Worm (Caenorhabditis elegans) whole organism, mixed stage, embryonic: ENCODE data around the gene fshr-1.

Experiments
- M03D4.4 ChIP-seq: sonication (generic microtip); optimal IDR thresholded peaks from 2 replicates; lab custom pipeline; 2017; ENCODE audit warnings: mild to moderate bottlenecking, missing genetic modification characterization, missing compliant biosample characterization
- bed-3 ChIP-seq: fragments of 200-800 bp; sonication (Bioruptor generic); optimal IDR thresholded peaks from 3 replicates; lab custom pipeline; 2018; ENCODE audit warnings: mild to moderate bottlenecking, missing genetic modification characterization, moderate library complexity, missing compliant biosample characterization
- blmp-1 ChIP-seq: fragments of 150-350 bp; optimal IDR thresholded peaks from 2 replicates; lab custom pipeline; 2014; ENCODE audit warnings: missing biosample characterization, missing genetic modification characterization
- ceh-39 ChIP-seq: fragments of 150-350 bp; optimal IDR thresholded peaks from 2 replicates; lab custom pipeline; 2014; ENCODE audit warnings: missing biosample characterization, missing genetic modification characterization
- ceh-43 ChIP-seq: fragments of 200-800 bp; sonication (Bioruptor generic); optimal IDR thresholded peaks from 2 replicates; lab custom pipeline; 2018; ENCODE audit warnings: mild to moderate bottlenecking, missing genetic modification characterization, moderate library complexity, missing compliant biosample characterization
- ceh-83 ChIP-seq: fragments of 200-800 bp; sonication (Bioruptor generic); optimal IDR thresholded peaks from 2 replicates; lab custom pipeline; 2018; ENCODE audit warnings: mild to moderate bottlenecking, missing genetic modification characterization, missing compliant biosample characterization
- ces-1 ChIP-seq: fragments of 150-350 bp; optimal IDR thresholded peaks from 2 replicates; lab custom pipeline; 2014; ENCODE audit warnings: missing biosample characterization, missing genetic modification reagents, missing genetic modification characterization
- cnd-1 ChIP-seq: fragments of 200-800 bp; sonication (Bioruptor generic); optimal IDR thresholded peaks from 2 replicates; lab custom pipeline; 2018; ENCODE audit warnings: mild to moderate bottlenecking, missing genetic modification characterization, missing compliant biosample characterization
- drap-1 ChIP-seq: fragments of 200-800 bp; sonication (Bioruptor generic); optimal IDR thresholded peaks from 3 replicates; lab custom pipeline; 2018; ENCODE audit warnings: mild to moderate bottlenecking, missing genetic modification characterization, missing compliant biosample characterization
- elt-1 ChIP-seq: sonication (generic microtip); optimal IDR thresholded peaks from 2 replicates; lab custom pipeline; 2017; ENCODE audit warnings: missing genetic modification characterization, mild to moderate bottlenecking, missing compliant biosample characterization, antibody characterized with exemption, moderate library complexity, borderline replicate concordance; ENCODE audit not compliant: insufficient read depth
- elt-3 ChIP-seq: fragments of 150-350 bp; optimal IDR thresholded peaks from 2 replicates; lab custom pipeline; 2014; ENCODE audit warnings: missing biosample characterization, missing genetic modification characterization
- flh-1 ChIP-seq: fragments of 200-800 bp; sonication (Bioruptor generic); optimal IDR thresholded peaks from 2 replicates; lab custom pipeline; 2018; ENCODE audit warnings: mild to moderate bottlenecking, missing genetic modification characterization, moderate library complexity, missing compliant biosample characterization
- ham-2 ChIP-seq: fragments of 200-800 bp; sonication (Bioruptor generic); optimal IDR thresholded peaks from 2 replicates; lab custom pipeline; 2018; ENCODE audit warnings: mild to moderate bottlenecking, missing genetic modification characterization, missing compliant biosample characterization
- hlh-1 ChIP-seq: fragments of 150-350 bp; optimal IDR thresholded peaks from 2 replicates; lab custom pipeline; 2014; ENCODE audit warnings: missing biosample characterization, missing genetic modification reagents, missing genetic modification characterization
- lin-13 ChIP-seq: fragments of 150-350 bp; optimal IDR thresholded peaks from 2 replicates; lab custom pipeline; 2014; ENCODE audit warnings: missing biosample characterization, missing genetic modification characterization
- lin-32 ChIP-seq: fragments of 200-800 bp; sonication (Bioruptor generic); optimal IDR thresholded peaks from 2 replicates; lab custom pipeline; 2018; ENCODE audit warnings: mild to moderate bottlenecking, missing genetic modification characterization, missing compliant biosample characterization
- lsy-2 ChIP-seq: fragments of 150-350 bp; optimal IDR thresholded peaks from 2 replicates; lab custom pipeline; 2014; ENCODE audit warnings: missing biosample characterization, missing genetic modification characterization
- mab-5 ChIP-seq: fragments of 150-350 bp; optimal IDR thresholded peaks from 2 replicates; lab custom pipeline; 2014; ENCODE audit warnings: missing biosample characterization, missing genetic modification characterization
- mep-1 ChIP-seq: fragments of 150-350 bp; optimal IDR thresholded peaks from 2 replicates; lab custom pipeline; 2017; ENCODE audit warnings: missing biosample characterization, missing genetic modification reagents, missing genetic modification characterization, inconsistent platforms
- mls-2 ChIP-seq: sonication (generic microtip); optimal IDR thresholded peaks from 2 replicates; lab custom pipeline; 2016; ENCODE audit warnings: mild to moderate bottlenecking, missing genetic modification characterization, moderate library complexity, missing compliant biosample characterization
- nhr-12 ChIP-seq: fragments of 150-350 bp; optimal IDR thresholded peaks from 2 replicates; lab custom pipeline; 2014; ENCODE audit warnings: missing biosample characterization, missing genetic modification characterization
- nhr-2 ChIP-seq: fragments of 150-350 bp; optimal IDR thresholded peaks from 2 replicates; lab custom pipeline; 2014; ENCODE audit warnings: missing biosample characterization, missing genetic modification characterization
- nhr-237 ChIP-seq: fragments of 150-350 bp; optimal IDR thresholded peaks from 2 replicates; lab custom pipeline; 2014; ENCODE audit warnings: missing biosample characterization, missing genetic modification characterization
- nhr-28 ChIP-seq: fragments of 150-350 bp; optimal IDR thresholded peaks from 2 replicates; lab custom pipeline; 2014; ENCODE audit warnings: missing biosample characterization, missing genetic modification characterization
- nhr-76 ChIP-seq: sonication (generic microtip); optimal IDR thresholded peaks from 2 replicates; lab custom pipeline; 2017; ENCODE audit warnings: missing biosample characterization, missing genetic modification characterization
- pha-4 ChIP-seq: fragments of 150-350 bp; optimal IDR thresholded peaks from 2 replicates; lab custom pipeline; 2018; ENCODE audit warnings: missing biosample characterization, missing genetic modification reagents, missing genetic modification characterization
- sem-2 ChIP-seq: fragments of 200-800 bp; sonication (Bioruptor generic); optimal IDR thresholded peaks from 2 replicates; lab custom pipeline; 2018; ENCODE audit warnings: mild to moderate bottlenecking, missing genetic modification characterization, missing compliant biosample characterization
- sptf-1 ChIP-seq: sonication (generic microtip); optimal IDR thresholded peaks from 2 replicates; lab custom pipeline; 2017; ENCODE audit warnings: mild to moderate bottlenecking, missing genetic modification characterization, moderate library complexity, missing compliant biosample characterization
- unc-120 ChIP-seq: sonication (generic microtip); optimal IDR thresholded peaks from 2 replicates; lab custom pipeline; 2017; ENCODE audit warnings: missing genetic modification characterization, missing compliant biosample characterization; ENCODE audit not compliant: poor library complexity, severe bottlenecking
- unc-39 ChIP-seq: fragments of 150-350 bp; optimal IDR thresholded peaks from 2 replicates; lab custom pipeline; 2014; ENCODE audit warnings: missing biosample characterization, missing genetic modification characterization
- zip-8 ChIP-seq: fragments of 150-350 bp; optimal IDR thresholded peaks from 2 replicates; lab custom pipeline; 2014; ENCODE audit warnings: missing biosample characterization, missing genetic modification characterization
- ztf-11 ChIP-seq: fragments of 150-350 bp; optimal IDR thresholded peaks from 2 replicates; lab custom pipeline; 2014; ENCODE audit warnings: missing biosample characterization, missing genetic modification characterization

Gene fshr-1

DNA sequence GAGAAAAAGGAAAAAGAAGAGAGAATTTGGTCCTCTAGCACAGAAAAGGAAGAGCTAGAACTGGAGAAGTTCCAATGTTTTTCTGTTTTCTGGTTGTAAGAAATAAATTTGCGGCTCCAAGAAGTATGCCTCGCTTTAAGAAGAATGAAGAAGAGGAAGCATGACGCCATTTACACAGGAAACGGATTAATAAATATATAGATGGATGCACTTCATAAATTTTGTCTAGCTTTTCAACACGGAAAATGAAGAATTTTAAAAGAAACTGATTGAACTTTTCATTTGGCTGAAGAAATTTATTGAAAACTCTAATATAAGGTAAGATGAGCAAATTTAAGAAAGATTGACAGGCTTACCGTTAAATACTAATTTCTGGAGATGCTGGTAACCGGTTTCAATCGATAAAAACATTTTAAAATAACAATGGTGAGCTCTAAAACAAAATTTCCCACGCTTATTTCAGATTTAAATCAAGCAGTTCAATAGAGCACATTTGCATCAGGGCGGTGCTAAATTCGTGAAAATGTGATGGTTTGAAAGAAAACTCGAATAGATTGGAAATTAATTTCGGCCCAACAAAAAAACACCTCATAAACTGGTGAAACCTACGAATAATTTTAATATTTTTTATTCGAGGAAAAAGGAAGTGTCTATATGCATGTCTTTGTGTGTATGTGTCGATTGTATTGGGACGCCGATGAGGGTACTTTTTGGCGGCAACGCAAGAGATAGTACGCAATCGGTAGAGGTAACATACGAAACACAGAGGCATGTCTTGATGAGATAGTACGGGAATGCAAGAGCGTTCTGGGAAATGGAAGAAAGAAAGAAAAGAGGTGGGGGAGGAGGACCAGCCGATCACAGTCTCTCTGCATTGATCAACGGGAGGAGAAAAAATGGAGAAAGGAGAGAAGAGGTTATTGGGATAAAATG lies 33.5 kb upstream of the fshr-1 start:
- peak; percentile 26 for TF ChIP-seq ces-1 (GFP tag; lab: Kevin White, UChicago)
- TF ChIP-seq ceh-39 (tag; lab: Kevin White, UChicago) = peak; percentile 49
- no peak for TF ChIP-seq ceh-43 (GFP tag; lab: Kevin White, UChicago)
- no peak for TF ChIP-seq zip-8 (tag; lab: Kevin White, UChicago)
- TF ChIP-seq mep-1 (tag; lab: Kevin White, UChicago) = peak; percentile 2
- TF ChIP-seq nhr-12 = no peak
- peak; percentile 19 for TF ChIP-seq M03D4.4 (tag; lab: Kevin White, UChicago)
- TF ChIP-seq lsy-2 (tag; lab: Kevin White, UChicago) = peak; percentile 19
- peak; percentile 12 for TF ChIP-seq mls-2

DNA sequence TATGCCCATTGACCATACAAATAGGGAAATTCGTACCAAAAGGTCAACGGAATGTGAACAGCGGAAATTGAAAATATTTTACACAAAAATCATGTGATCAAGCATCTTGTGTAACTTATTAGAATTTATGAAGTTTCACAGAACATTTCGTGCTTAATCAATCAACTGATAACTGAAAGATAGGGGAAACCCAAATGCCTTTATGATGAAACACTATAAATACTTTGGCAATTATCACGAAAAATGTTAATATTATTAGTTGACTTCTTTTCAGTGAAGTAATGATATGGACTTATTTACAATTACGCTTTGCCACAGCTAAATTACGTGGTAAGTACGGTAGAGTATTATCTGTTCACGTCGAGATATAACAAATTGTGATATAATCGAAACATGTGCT lies 32.7 kb upstream of the fshr-1 start:
- TF ChIP-seq blmp-1 (no peak), ceh-43 (GFP tag; lab: Kevin White, UChicago) (no peak), mep-1 (tag; lab: Kevin White, UChicago) (no peak), nhr-237 (tag; lab: Kevin White, UChicago) (no peak), nhr-76 (tag; lab: Kevin White, UChicago) (no peak), flh-1 (GFP tag; lab: Kevin White, UChicago) (no peak), sptf-1 (tag; lab: Kevin White, UChicago) (no peak), pha-4 (tag; lab: Kevin White, UChicago) (no peak), lin-13 (tag; lab: Kevin White, UChicago) (no peak), ztf-11 (no peak), hlh-1 (tag; lab: Kevin White, UChicago) (no peak), nhr-28 (no peak), drap-1 (GFP tag; lab: Kevin White, UChicago) (no peak)

DNA sequence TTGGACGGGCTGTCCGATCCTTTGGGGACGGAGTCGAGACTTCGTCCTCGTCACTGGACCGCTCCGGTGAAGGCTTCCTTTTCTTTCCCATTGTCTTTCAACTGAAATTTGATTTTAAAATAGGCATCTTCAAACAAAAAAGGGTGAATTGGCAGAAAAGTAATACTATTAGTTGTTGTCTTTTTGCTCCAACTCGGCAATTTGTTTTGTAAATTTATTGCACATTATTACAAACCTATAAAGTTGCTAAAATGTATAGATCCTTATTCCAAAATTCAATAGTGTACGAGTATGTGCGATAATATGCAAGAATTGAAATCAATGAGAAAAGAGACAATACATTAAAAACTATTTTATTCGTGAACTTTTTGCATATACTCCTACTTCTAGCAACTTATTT lies 29.8 kb upstream of the fshr-1 start, which contains the start of gene lsy-12:
lsy-12 (minus strand) TSS at position 101 of the 400 bp plus-strand sequence.
- no peak for TF ChIP-seq nhr-12
- no peak for TF ChIP-seq elt-1 (tag; lab: Kevin White, UChicago)
- no peak for TF ChIP-seq drap-1 (GFP tag; lab: Kevin White, UChicago)
- no peak for TF ChIP-seq unc-120 (tag; lab: Kevin White, UChicago)
- no peak for TF ChIP-seq elt-3
- TF ChIP-seq mab-5 (tag; lab: Kevin White, UChicago) = no peak
- TF ChIP-seq mls-2 = no peak
- no peak for TF ChIP-seq lin-32
- no peak for TF ChIP-seq bed-3
- no peak for TF ChIP-seq lsy-2 (tag; lab: Kevin White, UChicago)
- TF ChIP-seq flh-1 (GFP tag; lab: Kevin White, UChicago) = no peak
- TF ChIP-seq sem-2 (GFP tag; lab: Kevin White, UChicago) = no peak
- TF ChIP-seq ztf-11 = no peak
- TF ChIP-seq ham-2 = no peak

DNA sequence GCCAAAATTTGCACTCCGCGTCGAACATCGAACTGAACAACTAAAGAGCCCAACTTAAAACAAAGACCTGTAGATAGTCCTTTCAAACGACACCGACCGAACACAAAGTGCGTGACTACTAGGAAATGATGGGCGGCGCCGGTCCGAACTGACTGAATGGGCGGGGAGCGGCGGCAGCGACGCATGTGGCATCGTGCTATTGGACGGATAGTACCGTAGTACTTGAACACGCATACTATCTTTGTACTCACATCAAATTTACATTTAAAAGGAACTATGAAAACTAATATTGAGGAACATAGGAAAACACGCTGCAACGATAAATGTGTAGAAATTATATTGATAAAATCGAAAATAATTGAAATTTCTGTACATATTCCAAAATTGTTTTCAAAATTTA lies 29.3 kb upstream of the fshr-1 start:
- TF ChIP-seq nhr-2 (tag; lab: Kevin White, UChicago) (no peak), lsy-2 (tag; lab: Kevin White, UChicago) (peak; percentile 67)

DNA sequence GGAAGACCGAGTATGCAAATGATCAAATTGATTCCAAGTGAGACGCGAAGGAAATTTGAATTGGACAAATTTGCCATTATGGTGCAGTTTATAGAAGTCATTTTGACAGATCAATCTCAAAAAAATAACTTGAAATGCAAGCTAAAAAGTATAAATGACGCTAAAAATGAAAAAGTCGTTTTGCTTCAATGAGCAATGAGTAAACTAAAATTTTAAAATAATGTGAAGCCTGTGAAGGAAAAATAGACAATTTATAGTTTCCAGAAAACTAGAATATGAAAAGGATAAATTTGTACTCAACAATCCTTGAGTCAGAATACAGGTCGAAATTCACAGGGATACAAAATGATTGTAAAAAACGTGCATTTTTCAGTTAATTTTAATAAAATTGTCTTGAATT lies 21.3 kb upstream of the fshr-1 start, which contains the start of gene srab-17:
srab-17 (minus strand) TSS at position 101 of the 400 bp plus-strand sequence.
- no peak for TF ChIP-seq lin-13 (tag; lab: Kevin White, UChicago)
- no peak for TF ChIP-seq mab-5 (tag; lab: Kevin White, UChicago)
- TF ChIP-seq nhr-76 (tag; lab: Kevin White, UChicago) = no peak
- TF ChIP-seq elt-1 (tag; lab: Kevin White, UChicago) = no peak
- TF ChIP-seq ceh-83 = no peak
- no peak for TF ChIP-seq cnd-1
- no peak for TF ChIP-seq ces-1 (GFP tag; lab: Kevin White, UChicago)
- TF ChIP-seq lin-32 = no peak
- TF ChIP-seq unc-39 (tag; lab: Kevin White, UChicago) = no peak
- TF ChIP-seq ceh-43 (GFP tag; lab: Kevin White, UChicago) = no peak
- no peak for TF ChIP-seq unc-120 (tag; lab: Kevin White, UChicago)
- no peak for TF ChIP-seq sem-2 (GFP tag; lab: Kevin White, UChicago)
- TF ChIP-seq drap-1 (GFP tag; lab: Kevin White, UChicago) = no peak
